Fruit fly (Drosophila melanogaster): Measurements from ENCODE around the gene dsb.

The dsb gene

dm6 chr3L:1904440-1904839 lies 5.6 kb downstream of the dsb start:
- TF ChIP-seq Hr96 (GFP tag; optimal IDR thresholded peaks at IDR 0.05): no peak
- TF ChIP-seq kay (GFP tag; ENCODE audit: borderline replicate concordance): no peak
- TF ChIP-seq Clk (GFP tag; optimal IDR thresholded peaks at IDR 0.05): no peak
- no peak for TF ChIP-seq Mnt (GFP tag; optimal IDR thresholded peaks at IDR 0.05)
- no peak for TF ChIP-seq CG14711 (tag; optimal IDR thresholded peaks at IDR 0.05)
- TF ChIP-seq CG33017 (tag; optimal IDR thresholded peaks at IDR 0.05): no peak
- TF ChIP-seq bab1 (GFP tag; optimal IDR thresholded peaks at IDR 0.05): no peak
- no peak for TF ChIP-seq CG5204 (GFP tag; optimal IDR thresholded peaks at IDR 0.05)
- no peak for TF ChIP-seq cic (GFP tag; optimal IDR thresholded peaks at IDR 0.05)
- no peak for TF ChIP-seq pad (GFP tag; optimal IDR thresholded peaks at IDR 0.05)
- TF ChIP-seq Crg-1 (GFP tag; optimal IDR thresholded peaks at IDR 0.05): no peak
- TF ChIP-seq CG12768 (GFP tag; optimal IDR thresholded peaks at IDR 0.05): no peak
- no peak for TF ChIP-seq toe (GFP tag; optimal IDR thresholded peaks at IDR 0.05)
- no peak for TF ChIP-seq tj (GFP tag; optimal IDR thresholded peaks at IDR 0.05)
- no peak for TF ChIP-seq CG11617 (GFP tag; optimal IDR thresholded peaks at IDR 0.05)

DNA sequence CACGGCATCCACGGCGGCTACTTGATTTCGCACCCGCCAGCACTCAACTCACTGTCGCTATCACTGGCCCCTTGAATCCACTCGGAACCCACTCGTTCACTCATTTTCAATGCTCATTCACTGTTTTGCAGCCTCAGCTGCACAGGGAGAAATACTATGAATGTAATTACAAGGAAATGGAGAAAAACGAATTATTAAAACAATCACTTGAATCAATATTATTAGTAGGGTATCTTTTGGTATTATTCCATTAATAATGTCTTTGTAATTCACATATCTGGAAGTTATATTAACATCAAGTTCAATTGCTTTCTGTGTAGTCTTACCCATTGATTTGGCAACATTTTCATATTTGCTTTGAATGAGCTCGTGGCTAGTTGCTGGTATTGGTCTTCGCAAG lies 9.4 kb downstream of the dsb start:
- TF ChIP-seq kay (GFP tag; ENCODE audit: borderline replicate concordance): no peak
- TF ChIP-seq CG11617 (GFP tag; optimal IDR thresholded peaks at IDR 0.05): no peak
- TF ChIP-seq Clk (GFP tag; optimal IDR thresholded peaks at IDR 0.05): no peak
- TF ChIP-seq Crg-1 (GFP tag; optimal IDR thresholded peaks at IDR 0.05): no peak
- no peak for TF ChIP-seq CG7045 (GFP tag; optimal IDR thresholded peaks at IDR 0.05)
- no peak for TF ChIP-seq ovo (GFP tag; optimal IDR thresholded peaks at IDR 0.05)
- no peak for TF ChIP-seq bab1 (GFP tag; optimal IDR thresholded peaks at IDR 0.05)
- no peak for TF ChIP-seq CG5204 (GFP tag; optimal IDR thresholded peaks at IDR 0.05)
- no peak for TF ChIP-seq Mnt (GFP tag; optimal IDR thresholded peaks at IDR 0.05)
- TF ChIP-seq tj (GFP tag; optimal IDR thresholded peaks at IDR 0.05): no peak
- no peak for TF ChIP-seq CG14711 (tag; optimal IDR thresholded peaks at IDR 0.05)
- TF ChIP-seq cnc (optimal IDR thresholded peaks at IDR 0.05): no peak
- TF ChIP-seq pad (GFP tag; optimal IDR thresholded peaks at IDR 0.05): no peak
- no peak for TF ChIP-seq toe (GFP tag; optimal IDR thresholded peaks at IDR 0.05)
- no peak for TF ChIP-seq CG33017 (tag; optimal IDR thresholded peaks at IDR 0.05)
- TF ChIP-seq cic (GFP tag; optimal IDR thresholded peaks at IDR 0.05): no peak
- no peak for TF ChIP-seq CG12768 (GFP tag; optimal IDR thresholded peaks at IDR 0.05)

dm6 chr3L:1899616-1900015 lies 10.4 kb downstream of the dsb start:
- no peak for TF ChIP-seq bab1 (GFP tag; optimal IDR thresholded peaks at IDR 0.05)
- TF ChIP-seq CG7101 (tag; optimal IDR thresholded peaks at IDR 0.05): no peak
- no peak for TF ChIP-seq Clk (GFP tag; optimal IDR thresholded peaks at IDR 0.05)
- no peak for TF ChIP-seq CG5204 (GFP tag; optimal IDR thresholded peaks at IDR 0.05)
- no peak for TF ChIP-seq CG14711 (tag; optimal IDR thresholded peaks at IDR 0.05)
- no peak for TF ChIP-seq tj (GFP tag; optimal IDR thresholded peaks at IDR 0.05)
- TF ChIP-seq cic (GFP tag; optimal IDR thresholded peaks at IDR 0.05): no peak
- TF ChIP-seq kay (GFP tag; ENCODE audit: borderline replicate concordance): no peak
- TF ChIP-seq CG11617 (GFP tag; optimal IDR thresholded peaks at IDR 0.05): no peak
- no peak for TF ChIP-seq pad (GFP tag; optimal IDR thresholded peaks at IDR 0.05)
- TF ChIP-seq cnc (optimal IDR thresholded peaks at IDR 0.05): no peak

dm6 chr3L:1897709-1898108 lies 12.3 kb downstream of the dsb start:
- no peak for TF ChIP-seq CG33017 (tag; optimal IDR thresholded peaks at IDR 0.05)
- peak; percentile 86 for TF ChIP-seq tj (GFP tag; optimal IDR thresholded peaks at IDR 0.05)

DNA sequence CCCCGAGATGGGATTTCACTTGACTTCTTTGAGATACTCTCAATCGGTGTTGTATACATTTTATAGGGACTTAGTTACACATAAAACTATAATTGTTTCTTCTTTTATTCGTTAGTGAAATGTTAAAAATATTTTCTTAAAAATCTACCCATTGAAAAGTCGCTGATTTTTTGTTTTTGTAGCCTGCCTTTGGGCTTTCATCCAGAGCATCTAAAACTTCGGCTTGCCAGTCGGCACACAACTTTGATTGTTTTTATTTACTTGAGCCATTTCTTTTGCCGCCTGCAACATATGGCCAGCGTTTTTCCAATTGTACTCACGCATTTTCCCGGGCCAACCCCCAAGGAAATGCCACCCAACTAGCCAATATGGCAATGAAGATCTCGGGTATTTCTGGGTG lies 18.1 kb downstream of the dsb start:
- no peak for TF ChIP-seq ovo (GFP tag; optimal IDR thresholded peaks at IDR 0.05)
- no peak for TF ChIP-seq CG14711 (tag; optimal IDR thresholded peaks at IDR 0.05)
- TF ChIP-seq bab1 (GFP tag; optimal IDR thresholded peaks at IDR 0.05): no peak
- no peak for TF ChIP-seq cnc (optimal IDR thresholded peaks at IDR 0.05)
- TF ChIP-seq CG7101 (tag; optimal IDR thresholded peaks at IDR 0.05): no peak
- no peak for TF ChIP-seq CG11617 (GFP tag; optimal IDR thresholded peaks at IDR 0.05)
- no peak for TF ChIP-seq CG33017 (tag; optimal IDR thresholded peaks at IDR 0.05)
- no peak for TF ChIP-seq kay (GFP tag; ENCODE audit: borderline replicate concordance)
- TF ChIP-seq Hr96 (GFP tag; optimal IDR thresholded peaks at IDR 0.05): no peak
- TF ChIP-seq CG5204 (GFP tag; optimal IDR thresholded peaks at IDR 0.05): no peak
- no peak for TF ChIP-seq Clk (GFP tag; optimal IDR thresholded peaks at IDR 0.05)
- no peak for TF ChIP-seq tj (GFP tag; optimal IDR thresholded peaks at IDR 0.05)
- TF ChIP-seq cic (GFP tag; optimal IDR thresholded peaks at IDR 0.05): no peak
- TF ChIP-seq toe (GFP tag; optimal IDR thresholded peaks at IDR 0.05): no peak
- no peak for TF ChIP-seq CG7045 (GFP tag; optimal IDR thresholded peaks at IDR 0.05)
- TF ChIP-seq CG1620 (GFP tag; optimal IDR thresholded peaks at IDR 0.05): no peak
- TF ChIP-seq Mnt (GFP tag; optimal IDR thresholded peaks at IDR 0.05): no peak
- no peak for TF ChIP-seq Crg-1 (GFP tag; optimal IDR thresholded peaks at IDR 0.05)
- no peak for TF ChIP-seq CG12768 (GFP tag; optimal IDR thresholded peaks at IDR 0.05)
- TF ChIP-seq pad (GFP tag; optimal IDR thresholded peaks at IDR 0.05): no peak

dm6 chr3L:1890941-1891340 lies 19.1 kb downstream of the dsb start:
- TF ChIP-seq kay (GFP tag; ENCODE audit: borderline replicate concordance) (no peak), tj (GFP tag; optimal IDR thresholded peaks at IDR 0.05) (no peak), CG14711 (tag; optimal IDR thresholded peaks at IDR 0.05) (no peak), Crg-1 (GFP tag; optimal IDR thresholded peaks at IDR 0.05) (no peak), CG1620 (GFP tag; optimal IDR thresholded peaks at IDR 0.05) (no peak), bab1 (GFP tag; optimal IDR thresholded peaks at IDR 0.05) (no peak), CG7101 (tag; optimal IDR thresholded peaks at IDR 0.05) (no peak), Mnt (GFP tag; optimal IDR thresholded peaks at IDR 0.05) (no peak), pad (GFP tag; optimal IDR thresholded peaks at IDR 0.05) (no peak)
